Worm (Caenorhabditis elegans) whole organism, early embryonic: ENCODE measurements around the gene ceh-34.

Source experiments
- B0310.2 ChIP-seq: sonication (generic microtip); optimal IDR thresholded peaks from 2 replicates; lab custom pipeline; 2016; ENCODE audit warnings: mild to moderate bottlenecking, missing genetic modification characterization, missing compliant biosample characterization
- F13C5.2 ChIP-seq: sonication (generic microtip); optimal IDR thresholded peaks from 2 replicates; lab custom pipeline; 2017; ENCODE audit warnings: mild to moderate bottlenecking, missing genetic modification characterization, inconsistent platforms, missing compliant biosample characterization
- aly-1 ChIP-seq: sonication (generic microtip); optimal IDR thresholded peaks from 2 replicates; lab custom pipeline; 2016; ENCODE audit warnings: missing genetic modification characterization, missing compliant biosample characterization
- ama-1 ChIP-seq: fragments of 150-350 bp; optimal IDR thresholded peaks from 2 replicates; lab custom pipeline; 2014
- ceh-13 ChIP-seq: fragments of 200-800 bp; sonication (Bioruptor generic); optimal IDR thresholded peaks from 2 replicates; lab custom pipeline; 2018; ENCODE audit warnings: mild to moderate bottlenecking, missing genetic modification characterization, missing compliant biosample characterization
- ceh-36 ChIP-seq: sonication (generic microtip); optimal IDR thresholded peaks from 2 replicates; lab custom pipeline; 2016; ENCODE audit warnings: missing genetic modification characterization, inconsistent platforms, missing compliant biosample characterization
- ets-7 ChIP-seq: sonication (generic microtip); optimal IDR thresholded peaks from 2 replicates; lab custom pipeline; 2016; ENCODE audit warnings: missing genotype, missing genetic modification characterization, missing compliant biosample characterization
- flt-1 ChIP-seq: fragments of 200-800 bp; sonication (Bioruptor generic); IDR thresholded peaks from 2 replicates; pipeline ENCODE4 v1.3.6; 2022; ENCODE audit warnings: missing genetic modification characterization, missing compliant biosample characterization
- hmbx-1 ChIP-seq: sonication (generic microtip); optimal IDR thresholded peaks from 2 replicates; lab custom pipeline; 2016; ENCODE audit warnings: mild to moderate bottlenecking, missing genetic modification characterization, missing compliant biosample characterization
- hmg-4 ChIP-seq: fragments of 200-800 bp; sonication (Bioruptor generic); optimal IDR thresholded peaks from 2 replicates; lab custom pipeline; 2018; ENCODE audit warnings: mild to moderate bottlenecking, missing genetic modification characterization, missing compliant biosample characterization
- hnd-1 ChIP-seq: sonication (generic microtip); optimal IDR thresholded peaks from 2 replicates; lab custom pipeline; 2016; ENCODE audit warnings: missing genetic modification characterization, missing compliant biosample characterization
- pes-1 ChIP-seq: fragments of 200-800 bp; sonication (Bioruptor generic); IDR thresholded peaks from 2 replicates; pipeline ENCODE4 v1.3.6; 2022; ENCODE audit warnings: missing genetic modification reagents, missing genetic modification characterization, missing compliant biosample characterization
- scrt-1 ChIP-seq: fragments of 200-800 bp; sonication (Bioruptor generic); IDR thresholded peaks from 2 replicates; pipeline ENCODE4 v1.3.6; 2022; ENCODE audit warnings: missing genetic modification characterization, missing compliant biosample characterization
- sea-1 ChIP-seq: fragments of 200-800 bp; sonication (Bioruptor generic); conservative IDR thresholded peaks from 2 replicates; pipeline ENCODE4 v1.3.6; 2022; ENCODE audit warnings: missing genetic modification characterization, missing compliant biosample characterization
- tbx-11 ChIP-seq: fragments of 200-800 bp; sonication (Bioruptor generic); IDR thresholded peaks from 2 replicates; pipeline ENCODE4 v1.3.6; 2022; ENCODE audit warnings: missing genetic modification characterization, missing compliant biosample characterization
- tbx-37 ChIP-seq: fragments of 200-800 bp; sonication (Bioruptor generic); conservative IDR thresholded peaks from 2 replicates; pipeline ENCODE4 v1.3.6; 2022; ENCODE audit warnings: missing genetic modification reagents, missing genetic modification characterization, missing compliant biosample characterization
- tra-4 ChIP-seq: sonication (generic microtip); optimal IDR thresholded peaks from 2 replicates; lab custom pipeline; 2017; ENCODE audit warnings: missing genetic modification characterization, missing compliant biosample characterization

ceh-34 gene

DNA sequence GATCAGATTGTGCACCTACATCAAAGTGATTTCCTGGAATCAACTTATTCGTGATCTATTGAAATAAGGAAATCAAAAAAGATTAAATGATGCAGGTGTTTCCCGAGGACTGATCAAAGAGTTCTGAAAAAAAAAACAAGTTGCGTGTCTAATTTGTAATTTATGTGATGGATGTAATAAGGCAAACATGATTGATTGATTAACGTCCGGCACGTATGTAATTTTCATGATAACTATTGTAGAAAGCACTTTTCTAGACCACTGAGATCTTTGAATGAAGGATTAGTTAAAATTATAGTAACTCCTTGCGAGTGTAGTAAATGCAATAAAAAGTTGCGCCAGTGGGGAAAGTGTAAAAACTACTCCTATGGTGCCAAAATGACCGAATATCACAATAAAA, 26.0 kb upstream of the ceh-34 start, which contains the start of gene srg-25:
Gene srg-25, minus strand, starts transcription at position 101 of the 400 bp plus-strand sequence.
- TF ChIP-seq aly-1: no peak
- TF ChIP-seq ceh-36: no peak
- TF ChIP-seq F13C5.2 (tag; lab: Kevin White, UChicago): no peak
- TF ChIP-seq scrt-1: no peak
- no peak for TF ChIP-seq sea-1 (GFP tag; lab: Robert Waterston, UW)
- TF ChIP-seq hmbx-1 (tag; lab: Kevin White, UChicago): no peak
- TF ChIP-seq hmg-4 (GFP tag; lab: Kevin White, UChicago): no peak
- TF ChIP-seq B0310.2 (tag; lab: Kevin White, UChicago): no peak
- no peak for TF ChIP-seq hnd-1
- TF ChIP-seq tra-4: no peak
- TF ChIP-seq ceh-13 (GFP tag; lab: Kevin White, UChicago): no peak
- TF ChIP-seq flt-1 (GFP tag; lab: Robert Waterston, UW): no peak

DNA sequence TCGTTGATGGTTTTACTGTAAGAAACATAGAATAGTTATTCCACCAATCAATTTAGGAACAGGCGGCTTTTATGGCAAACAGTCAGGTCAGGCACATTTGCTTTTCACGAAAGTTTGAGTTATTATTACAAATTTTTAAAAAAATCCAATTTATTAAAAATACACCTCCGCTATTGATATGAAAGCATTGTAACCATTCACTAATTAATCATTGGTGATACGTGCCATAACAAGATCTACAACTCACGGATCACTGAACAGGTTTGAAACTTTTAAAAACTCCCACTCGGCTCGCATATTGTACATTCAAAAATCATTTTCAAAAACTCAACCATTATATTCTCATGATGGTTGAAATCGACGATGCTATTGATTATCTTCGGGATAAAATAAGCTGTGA, 20.1 kb upstream of the ceh-34 start, which contains the start of gene srg-27:
Gene srg-27, plus strand, starts transcription at position 301 of the 400 bp plus-strand sequence.
- TF ChIP-seq B0310.2 (tag; lab: Kevin White, UChicago) (no peak), ama-1 (no peak), tbx-11 (GFP tag; lab: Robert Waterston, UW) (no peak), F13C5.2 (tag; lab: Kevin White, UChicago) (no peak), pes-1 (GFP tag; lab: Robert Waterston, UW) (no peak), scrt-1 (no peak), tbx-37 (GFP tag; lab: Robert Waterston, UW) (no peak), ceh-36 (no peak), flt-1 (GFP tag; lab: Robert Waterston, UW) (no peak), hmbx-1 (tag; lab: Kevin White, UChicago) (no peak), ceh-13 (GFP tag; lab: Kevin White, UChicago) (no peak), hnd-1 (no peak), hmg-4 (GFP tag; lab: Kevin White, UChicago) (no peak), sea-1 (GFP tag; lab: Robert Waterston, UW) (no peak), ets-7 (tag; lab: Kevin White, UChicago) (no peak)

- no peak for TF ChIP-seq ets-7 (tag; lab: Kevin White, UChicago)
- no peak for TF ChIP-seq tbx-11 (GFP tag; lab: Robert Waterston, UW)
- TF ChIP-seq flt-1 (GFP tag; lab: Robert Waterston, UW): no peak
- TF ChIP-seq ama-1: no peak
- TF ChIP-seq scrt-1: no peak
- no peak for TF ChIP-seq sea-1 (GFP tag; lab: Robert Waterston, UW)
Measured at ce11 chrV:5336884-5337283, 17.5 kb upstream of the ceh-34 start, which contains the start of gene srg-29. TSS of gene srg-29 (plus strand) at chrV:5337184.

ce11 chrV:5334588-5334987, 15.2 kb upstream of the ceh-34 start, which contains the start of gene srg-28:
TSS of gene srg-28 (plus strand) at chrV:5334888.
- no peak for TF ChIP-seq aly-1
- no peak for TF ChIP-seq ets-7 (tag; lab: Kevin White, UChicago)
- TF ChIP-seq ceh-13 (GFP tag; lab: Kevin White, UChicago): no peak
- no peak for TF ChIP-seq pes-1 (GFP tag; lab: Robert Waterston, UW)

ce11 chrV:5330967-5331366, 11.6 kb upstream of the ceh-34 start, which contains the start of gene srg-26:
TSS of gene srg-26 (plus strand) at chrV:5331267.
- TF ChIP-seq tbx-11 (GFP tag; lab: Robert Waterston, UW) (no peak), hmg-4 (GFP tag; lab: Kevin White, UChicago) (no peak), ceh-36 (no peak), ceh-13 (GFP tag; lab: Kevin White, UChicago) (no peak), sea-1 (GFP tag; lab: Robert Waterston, UW) (no peak), hnd-1 (no peak), pes-1 (GFP tag; lab: Robert Waterston, UW) (no peak), scrt-1 (no peak), flt-1 (GFP tag; lab: Robert Waterston, UW) (no peak), B0310.2 (tag; lab: Kevin White, UChicago) (no peak), tbx-37 (GFP tag; lab: Robert Waterston, UW) (no peak), ets-7 (tag; lab: Kevin White, UChicago) (no peak), tra-4 (no peak), hmbx-1 (tag; lab: Kevin White, UChicago) (no peak)

DNA sequence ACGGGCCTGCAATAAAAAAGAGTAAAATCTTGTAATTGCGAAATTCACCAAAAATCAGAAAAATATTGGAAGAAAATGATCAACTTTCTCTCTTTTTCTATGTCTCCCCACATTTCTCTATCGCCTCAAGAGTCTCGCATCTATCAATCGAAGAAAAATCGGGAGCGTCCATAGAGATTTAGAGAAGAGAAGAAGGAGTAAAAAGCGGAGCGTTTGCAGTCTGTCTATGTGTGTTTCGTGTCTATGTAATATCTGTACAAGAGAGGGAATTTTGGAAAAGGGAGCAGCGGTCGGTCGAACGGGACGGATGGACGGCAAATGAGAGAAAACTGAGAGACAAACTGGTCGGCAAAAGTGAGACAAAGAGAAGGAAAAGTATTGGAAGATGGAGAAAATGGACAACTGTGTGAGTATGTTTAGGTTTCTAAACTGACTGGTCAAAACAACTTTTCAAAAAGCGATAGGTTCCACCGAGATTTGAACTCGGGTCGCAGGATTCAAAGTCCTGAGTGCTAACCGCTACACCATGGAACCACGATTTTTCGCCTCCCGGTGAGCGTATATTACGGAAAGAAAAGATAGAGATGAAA, 10.4 kb upstream of the ceh-34 start:
- TF ChIP-seq scrt-1 (0 out of 2 replicates have a peak, but pooled peaks have one; percentile 25), flt-1 (GFP tag; lab: Robert Waterston, UW) (no peak), ama-1 (no peak)

ce11 chrV:5328314-5328713, 8.9 kb upstream of the ceh-34 start, which contains the start of gene C10G8.8:
TSS of gene C10G8.8 (minus strand) at chrV:5328414.
- TF ChIP-seq F13C5.2 (tag; lab: Kevin White, UChicago) (no peak), ets-7 (tag; lab: Kevin White, UChicago) (no peak), sea-1 (GFP tag; lab: Robert Waterston, UW) (no peak), ceh-13 (GFP tag; lab: Kevin White, UChicago) (no peak), hnd-1 (no peak), hmbx-1 (tag; lab: Kevin White, UChicago) (no peak), scrt-1 (no peak), ceh-36 (no peak), B0310.2 (tag; lab: Kevin White, UChicago) (no peak), tbx-37 (GFP tag; lab: Robert Waterston, UW) (no peak), aly-1 (no peak), tbx-11 (GFP tag; lab: Robert Waterston, UW) (no peak), pes-1 (GFP tag; lab: Robert Waterston, UW) (no peak), hmg-4 (GFP tag; lab: Kevin White, UChicago) (no peak)

DNA sequence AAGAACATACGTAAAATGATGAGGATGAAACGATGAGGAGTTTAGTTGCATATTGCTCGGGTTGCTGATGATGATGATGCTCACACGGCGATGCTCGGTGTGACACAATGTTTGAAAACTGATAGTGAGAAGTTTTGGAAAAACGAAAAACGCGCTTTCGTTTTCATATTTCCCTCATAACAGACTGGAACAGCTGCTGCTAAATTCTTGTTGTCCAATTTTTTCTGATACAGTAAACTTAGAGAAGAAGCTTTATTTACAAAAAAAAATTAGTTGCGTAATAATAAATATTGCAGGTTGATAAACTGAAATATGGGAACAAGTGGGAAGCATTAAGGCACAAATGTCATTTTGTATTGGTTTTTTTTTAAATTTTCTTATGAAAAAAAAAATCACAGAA, 5.2 kb upstream of the ceh-34 start, which contains the start of gene ceh-33:
Gene ceh-33, minus strand, starts transcription at position 101 of the 400 bp plus-strand sequence.
- TF ChIP-seq ets-7 (tag; lab: Kevin White, UChicago) (no peak), scrt-1 (no peak), B0310.2 (tag; lab: Kevin White, UChicago) (no peak), tbx-37 (GFP tag; lab: Robert Waterston, UW) (no peak), aly-1 (no peak), flt-1 (GFP tag; lab: Robert Waterston, UW) (no peak)
